Worm (Caenorhabditis elegans) whole organism, L3 larva: ENCODE measurements around the gene K07H8.9.

ENCODE experiments used
- R02D3.7 ChIP-seq: fragments of 150-350 bp; optimal IDR thresholded peaks from 2 replicates; lab custom pipeline; 2014; ENCODE audit warnings: missing biosample characterization, missing genetic modification characterization
- ZK546.5 ChIP-seq: sonication (generic microtip); optimal IDR thresholded peaks from 2 replicates; lab custom pipeline; 2017; ENCODE audit warnings: missing biosample characterization, missing genetic modification characterization
- aly-2 ChIP-seq: fragments of 150-350 bp; optimal IDR thresholded peaks from 2 replicates; lab custom pipeline; 2014; ENCODE audit warnings: missing biosample characterization, missing genetic modification characterization
- ama-1 ChIP-seq: fragments of 150-350 bp; optimal IDR thresholded peaks from 2 replicates; lab custom pipeline; 2018
- ceh-16 ChIP-seq: sonication (generic microtip); optimal IDR thresholded peaks from 2 replicates; lab custom pipeline; 2017; ENCODE audit warnings: missing biosample characterization, missing genetic modification characterization
- ceh-28 ChIP-seq: fragments of 150-350 bp; optimal IDR thresholded peaks from 2 replicates; lab custom pipeline; 2014; ENCODE audit warnings: missing biosample characterization, missing genetic modification reagents, missing genetic modification characterization
- ceh-82 ChIP-seq: fragments of 150-350 bp; optimal IDR thresholded peaks from 2 replicates; lab custom pipeline; 2014; ENCODE audit warnings: missing biosample characterization, missing genetic modification characterization
- ceh-9 ChIP-seq: sonication (generic microtip); optimal IDR thresholded peaks from 2 replicates; lab custom pipeline; 2018; ENCODE audit warnings: missing biosample characterization, missing genetic modification characterization
- egl-27 ChIP-seq: sonication (generic microtip); optimal IDR thresholded peaks from 4 replicates; lab custom pipeline; 2017; ENCODE audit warnings: missing biosample characterization, missing genetic modification reagents, missing genetic modification characterization
- egl-5 ChIP-seq: fragments of 150-350 bp; optimal IDR thresholded peaks from 2 replicates; lab custom pipeline; 2017; ENCODE audit warnings: missing biosample characterization, missing genetic modification reagents, missing genetic modification characterization, inconsistent platforms
- elt-1 ChIP-seq: fragments of 150-350 bp; optimal IDR thresholded peaks from 2 replicates; lab custom pipeline; 2014; ENCODE audit warnings: missing biosample characterization, missing genetic modification characterization
- elt-2 ChIP-seq: sonication (generic microtip); optimal IDR thresholded peaks from 2 replicates; lab custom pipeline; 2016; ENCODE audit warnings: missing genetic modification reagents, mild to moderate bottlenecking, missing genetic modification characterization, missing compliant biosample characterization
- elt-3 ChIP-seq, 3 experiments: fragments of 150-350 bp in 1 of 3; sonication (generic microtip) in 2 of 3; optimal IDR thresholded peaks; 2 replicates in 2 of 3; 4 replicates in 1 of 3; lab custom pipeline; 2014 to 2017; ENCODE audit warnings: missing biosample characterization in 3 of 3, missing genetic modification characterization in 3 of 3
- eor-1 ChIP-seq, 2 experiments: fragments of 150-350 bp; optimal IDR thresholded peaks; 2 replicates each; lab custom pipeline; 2014 to 2018; ENCODE audit warnings: missing biosample characterization in 2 of 2, missing genetic modification characterization in 2 of 2
- fkh-10 ChIP-seq: sonication (generic microtip); optimal IDR thresholded peaks from 2 replicates; lab custom pipeline; 2017; ENCODE audit warnings: missing biosample characterization, missing genetic modification reagents, missing genetic modification characterization
- fkh-2 ChIP-seq: fragments of 150-350 bp; optimal IDR thresholded peaks from 2 replicates; lab custom pipeline; 2014; ENCODE audit warnings: missing biosample characterization, missing genetic modification reagents, missing genetic modification characterization
- fos-1 ChIP-seq: fragments of 150-350 bp; optimal IDR thresholded peaks from 2 replicates; lab custom pipeline; 2014; ENCODE audit warnings: missing biosample characterization, missing genetic modification characterization
- hmg-11 ChIP-seq: sonication (generic microtip); optimal IDR thresholded peaks from 2 replicates; lab custom pipeline; 2016; ENCODE audit warnings: missing genetic modification characterization, missing compliant biosample characterization
- jun-1 ChIP-seq: fragments of 150-350 bp; optimal IDR thresholded peaks from 2 replicates; lab custom pipeline; 2014; ENCODE audit warnings: missing biosample characterization, missing genetic modification reagents, missing genetic modification characterization
- lin-39 ChIP-seq: fragments of 150-350 bp; optimal IDR thresholded peaks from 2 replicates; lab custom pipeline; 2018; ENCODE audit warnings: missing biosample characterization, missing genetic modification reagents, missing genetic modification characterization
- lsy-12 ChIP-seq: sonication (generic microtip); optimal IDR thresholded peaks from 2 replicates; lab custom pipeline; 2016; ENCODE audit warnings: mild to moderate bottlenecking, missing genetic modification characterization, missing compliant biosample characterization
- mdl-1 ChIP-seq: fragments of 150-350 bp; optimal IDR thresholded peaks from 2 replicates; lab custom pipeline; 2014; ENCODE audit warnings: missing biosample characterization, missing genetic modification characterization
- nfya-1 ChIP-seq: sonication (generic microtip); optimal IDR thresholded peaks from 2 replicates; lab custom pipeline; 2017; ENCODE audit warnings: missing genetic modification characterization, mild to moderate bottlenecking, missing compliant biosample characterization, antibody characterized with exemption, moderate library complexity; ENCODE audit not compliant: insufficient read depth
- nhr-12 ChIP-seq: fragments of 150-350 bp; optimal IDR thresholded peaks from 2 replicates; lab custom pipeline; 2014; ENCODE audit warnings: missing biosample characterization, missing genetic modification characterization
- nhr-23 ChIP-seq: fragments of 150-350 bp; optimal IDR thresholded peaks from 2 replicates; lab custom pipeline; 2014; ENCODE audit warnings: missing biosample characterization, missing genetic modification reagents, missing genetic modification characterization
- nhr-25 ChIP-seq: sonication (generic microtip); optimal IDR thresholded peaks from 2 replicates; lab custom pipeline; 2017; ENCODE audit warnings: missing biosample characterization, missing genetic modification characterization
- nhr-28 ChIP-seq: fragments of 150-350 bp; optimal IDR thresholded peaks from 2 replicates; lab custom pipeline; 2014; ENCODE audit warnings: missing biosample characterization, missing genetic modification characterization
- nhr-43 ChIP-seq: sonication (generic microtip); optimal IDR thresholded peaks from 2 replicates; lab custom pipeline; 2016; ENCODE audit warnings: mild to moderate bottlenecking, missing genetic modification characterization, missing compliant biosample characterization; ENCODE audit not compliant: poor library complexity, severe bottlenecking
- nhr-77 ChIP-seq: fragments of 150-350 bp; optimal IDR thresholded peaks from 2 replicates; lab custom pipeline; 2014; ENCODE audit warnings: missing biosample characterization, missing genetic modification characterization
- pha-4 ChIP-seq: fragments of 150-350 bp; optimal IDR thresholded peaks from 2 replicates; lab custom pipeline; 2014; ENCODE audit warnings: missing biosample characterization, missing genetic modification reagents, missing genetic modification characterization
- pqm-1 ChIP-seq: fragments of 150-350 bp; optimal IDR thresholded peaks from 2 replicates; lab custom pipeline; 2017; ENCODE audit warnings: missing biosample characterization, missing genetic modification characterization, inconsistent platforms
- sea-2 ChIP-seq: fragments of 150-350 bp; sonication (generic microtip); optimal IDR thresholded peaks from 4 replicates; lab custom pipeline; 2014; ENCODE audit warnings: missing biosample characterization, missing genetic modification reagents, missing genetic modification characterization
- skn-1 ChIP-seq: fragments of 150-350 bp; optimal IDR thresholded peaks from 2 replicates; lab custom pipeline; 2014; ENCODE audit warnings: missing biosample characterization, missing genetic modification characterization
- snpc-4 ChIP-seq: fragments of 150-350 bp; optimal IDR thresholded peaks from 2 replicates; lab custom pipeline; 2014; ENCODE audit warnings: missing biosample characterization, missing genetic modification characterization
- tbx-2 ChIP-seq: sonication (generic microtip); optimal IDR thresholded peaks from 2 replicates; lab custom pipeline; 2016; ENCODE audit warnings: mild to moderate bottlenecking, missing genetic modification characterization, missing compliant biosample characterization
- unc-39 ChIP-seq: sonication (generic microtip); optimal IDR thresholded peaks from 4 replicates; lab custom pipeline; 2017; ENCODE audit warnings: missing biosample characterization, missing genetic modification characterization
- unc-62 ChIP-seq: fragments of 150-350 bp; sonication (generic microtip); optimal IDR thresholded peaks from 4 replicates; lab custom pipeline; 2014; ENCODE audit warnings: missing biosample characterization, missing genetic modification reagents, missing genetic modification characterization
- zag-1 ChIP-seq: fragments of 150-350 bp; optimal IDR thresholded peaks from 2 replicates; lab custom pipeline; 2014; ENCODE audit warnings: missing biosample characterization, missing genetic modification characterization
- ztf-11 ChIP-seq: fragments of 150-350 bp; optimal IDR thresholded peaks from 2 replicates; lab custom pipeline; 2014; ENCODE audit warnings: missing biosample characterization, missing genetic modification characterization
- ztf-4 ChIP-seq: fragments of 150-350 bp; optimal IDR thresholded peaks from 2 replicates; lab custom pipeline; 2014; ENCODE audit warnings: missing biosample characterization, missing genetic modification characterization

The K07H8.9 gene

ce11 chrIV:8259904-8260303 is 26.4 kb downstream of the K07H8.9 start, which contains the start of gene K07H8.7:
Gene K07H8.7 (minus strand): TSS chrIV:8260004.
- TF ChIP-seq lin-39 (tag; lab: Kevin White, UChicago) (no peak), unc-62 (GFP tag; lab: Kevin White, UChicago) (no peak), zag-1 (no peak), skn-1 (tag; lab: Kevin White, UChicago) (no peak), ceh-28 (tag; lab: Kevin White, UChicago) (no peak), nhr-43 (tag; lab: Kevin White, UChicago) (no peak), jun-1 (tag; lab: Kevin White, UChicago) (no peak), aly-2 (tag; lab: Kevin White, UChicago) (no peak), nhr-12 (tag; lab: Kevin White, UChicago) (no peak), ztf-4 (no peak), ZK546.5 (no peak), ztf-11 (tag; lab: Kevin White, UChicago) (no peak), fkh-10 (no peak), fos-1 (tag; lab: Kevin White, UChicago) (no peak), tbx-2 (tag; lab: Kevin White, UChicago) (no peak), fkh-2 (no peak), hmg-11 (tag; lab: Kevin White, UChicago) (no peak), nhr-28 (tag; lab: Kevin White, UChicago) (no peak), snpc-4 (tag; lab: Kevin White, UChicago) (no peak)

ce11 chrIV:8255221-8255620 is 31.1 kb downstream of the K07H8.9 start:
- TF ChIP-seq nhr-43 (tag; lab: Kevin White, UChicago) (no peak), ceh-82 (tag; lab: Kevin White, UChicago) (no peak), R02D3.7 (no peak), nhr-25 (tag; lab: Kevin White, UChicago) (no peak), pqm-1 (peak; percentile 44), nhr-77 (no peak), ceh-16 (tag; lab: Kevin White, UChicago) (no peak), lin-39 (tag; lab: Kevin White, UChicago) (no peak), nfya-1 (tag; lab: Kevin White, UChicago) (no peak), fkh-10 (no peak), egl-27 (tag; lab: Kevin White, UChicago) (no peak), fos-1 (tag; lab: Kevin White, UChicago) (no peak), elt-1 (tag; lab: Kevin White, UChicago) (peak; percentile 67), eor-1 (tag; optimal IDR thresholded peaks at IDR 0.05; lab: Kevin White, UChicago) (no peak), elt-2 (peak; percentile 41), nhr-12 (tag; lab: Kevin White, UChicago) (no peak), ama-1 (no peak), tbx-2 (tag; lab: Kevin White, UChicago) (no peak), skn-1 (tag; lab: Kevin White, UChicago) (no peak), lsy-12 (tag; lab: Kevin White, UChicago) (no peak), ceh-28 (tag; lab: Kevin White, UChicago) (no peak), unc-62 (GFP tag; lab: Kevin White, UChicago) (no peak), ztf-11 (tag; lab: Kevin White, UChicago) (no peak), unc-39 (no peak), pha-4 (tag; lab: Kevin White, UChicago) (no peak), sea-2 (GFP tag; lab: Kevin White, UChicago) (no peak), egl-5 (tag; lab: Kevin White, UChicago) (no peak), ceh-9 (tag; lab: Kevin White, UChicago) (no peak), fkh-2 (no peak), nhr-28 (tag; lab: Kevin White, UChicago) (no peak), nhr-23 (peak; percentile 12), mdl-1 (tag; lab: Kevin White, UChicago) (no peak)

DNA sequence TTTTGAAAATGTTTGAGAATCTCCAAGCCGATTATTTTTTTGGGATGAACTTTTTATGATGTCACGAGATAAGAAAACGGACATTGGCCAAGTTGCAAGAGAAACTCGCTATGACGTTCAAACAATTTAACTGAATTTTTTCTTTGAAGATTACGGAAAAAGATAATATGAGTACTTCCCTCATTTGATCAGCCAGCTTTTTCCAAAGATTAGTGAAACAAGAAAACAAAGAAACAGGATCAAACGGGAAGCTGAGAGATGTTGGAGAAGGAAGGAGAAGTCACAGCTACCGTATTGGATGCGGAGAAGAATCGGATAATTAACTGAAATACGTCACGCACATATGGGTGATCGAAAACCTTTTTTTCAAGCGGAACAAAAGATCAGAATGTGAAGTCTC is 32.1 kb downstream of the K07H8.9 start:
- TF ChIP-seq jun-1 (tag; lab: Kevin White, UChicago) = no peak
- TF ChIP-seq nhr-43 (tag; lab: Kevin White, UChicago) = peak; percentile 0
- TF ChIP-seq R02D3.7 = no peak
- no peak for TF ChIP-seq elt-3 (tag; optimal IDR thresholded peaks at IDR 0.05; lab: Kevin White, UChicago)
- TF ChIP-seq lin-39 (tag; lab: Kevin White, UChicago) = no peak
- no peak for TF ChIP-seq ceh-9 (tag; lab: Kevin White, UChicago)
- no peak for TF ChIP-seq egl-5 (tag; lab: Kevin White, UChicago)
- TF ChIP-seq elt-1 (tag; lab: Kevin White, UChicago) = peak; percentile 82
- TF ChIP-seq nhr-23 = peak; percentile 62
- TF ChIP-seq, all 47 proteins: peak for 3
